Worm (Caenorhabditis elegans) whole organism, L1 larva: ENCODE measurements around the gene F35H10.6.

Experiments
- C04F5.9 ChIP-seq: sonication (generic microtip); optimal IDR thresholded peaks from 2 replicates; lab custom pipeline; 2016; ENCODE audit warnings: missing genetic modification characterization, missing compliant biosample characterization
- C16A3.4 ChIP-seq: fragments of 150-350 bp; optimal IDR thresholded peaks from 2 replicates; lab custom pipeline; 2014; ENCODE audit warnings: missing biosample characterization, missing genetic modification characterization
- F16B12.6 ChIP-seq: fragments of 150-350 bp; optimal IDR thresholded peaks from 2 replicates; lab custom pipeline; 2014; ENCODE audit warnings: missing biosample characterization, missing genetic modification characterization
- ama-1 ChIP-seq: fragments of 150-350 bp; optimal IDR thresholded peaks from 2 replicates; lab custom pipeline; 2014
- blmp-1 ChIP-seq: fragments of 150-350 bp; optimal IDR thresholded peaks from 2 replicates; lab custom pipeline; 2014; ENCODE audit warnings: missing biosample characterization, missing genetic modification characterization
- ceh-82 ChIP-seq, 3 experiments: fragments of 150-350 bp in 1 of 3; sonication (generic microtip) in 2 of 3; optimal IDR thresholded peaks; 2 replicates each; lab custom pipeline; 2014 to 2017; ENCODE audit warnings: missing biosample characterization in 3 of 3, missing genetic modification characterization in 3 of 3
- dpl-1 ChIP-seq, 3 experiments: fragments of 150-350 bp in 2 of 3; sonication (generic microtip) in 1 of 3; optimal IDR thresholded peaks; 2 replicates each; lab custom pipeline; 2014 to 2017; ENCODE audit warnings: missing biosample characterization in 3 of 3, missing genetic modification characterization in 3 of 3, missing genetic modification reagents in 3 of 3
- dsc-1 ChIP-seq: sonication (generic microtip); optimal IDR thresholded peaks from 2 replicates; lab custom pipeline; 2016; ENCODE audit warnings: mild to moderate bottlenecking, missing genetic modification characterization, missing compliant biosample characterization
- efl-1 ChIP-seq, 4 experiments: fragments of 150-350 bp; optimal IDR thresholded peaks in 3 of 4; peaks in 1 of 4; 1 replicate in 1 of 4; 2 replicates in 3 of 4; lab custom pipeline; 2014; ENCODE audit warnings: missing biosample characterization in 2 of 4, missing genetic modification characterization in 2 of 4, missing genetic modification reagents in 2 of 4
- efl-3 ChIP-seq: fragments of 200-800 bp; sonication (Bioruptor generic); optimal IDR thresholded peaks from 2 replicates; lab custom pipeline; 2018; ENCODE audit warnings: mild to moderate bottlenecking, missing genetic modification characterization, missing compliant biosample characterization
- elt-2 ChIP-seq: sonication (generic microtip); optimal IDR thresholded peaks from 2 replicates; lab custom pipeline; 2016; ENCODE audit warnings: missing genetic modification characterization, mild to moderate bottlenecking, inconsistent platforms, missing compliant biosample characterization, missing genetic modification reagents
- elt-3 ChIP-seq, 6 experiments: fragments of 150-350 bp in 1 of 6; sonication (generic microtip); optimal IDR thresholded peaks; 2 replicates each; lab custom pipeline; 2017 to 2018; ENCODE audit warnings: missing biosample characterization in 6 of 6, missing genetic modification characterization in 6 of 6, inconsistent platforms in 1 of 6
- fkh-10 ChIP-seq: sonication (generic microtip); optimal IDR thresholded peaks from 2 replicates; lab custom pipeline; 2017; ENCODE audit warnings: missing biosample characterization, missing genetic modification reagents, missing genetic modification characterization
- hpl-2 ChIP-seq: fragments of 150-350 bp; optimal IDR thresholded peaks from 2 replicates; lab custom pipeline; 2014; ENCODE audit warnings: missing biosample characterization, missing genetic modification reagents, missing genetic modification characterization
- irx-1 ChIP-seq: sonication (generic microtip); optimal IDR thresholded peaks from 2 replicates; lab custom pipeline; 2016; ENCODE audit warnings: missing genetic modification characterization, missing compliant biosample characterization
- isw-1 ChIP-seq: fragments of 200-800 bp; sonication (Bioruptor generic); IDR thresholded peaks from 2 replicates; pipeline ENCODE4 v1.3.6; 2022; ENCODE audit warnings: missing genetic modification characterization, missing compliant biosample characterization
- jun-1 ChIP-seq: fragments of 150-350 bp; optimal IDR thresholded peaks from 2 replicates; lab custom pipeline; 2014; ENCODE audit warnings: missing biosample characterization, missing genetic modification reagents, missing genetic modification characterization
- lin-13 ChIP-seq: fragments of 150-350 bp; optimal IDR thresholded peaks from 2 replicates; lab custom pipeline; 2014; ENCODE audit warnings: missing biosample characterization, missing genetic modification reagents, missing genetic modification characterization
- lin-15B ChIP-seq: fragments of 150-350 bp; sonication (generic microtip); optimal IDR thresholded peaks from 3 replicates; lab custom pipeline; 2014; ENCODE audit warnings: missing biosample characterization, missing genetic modification characterization
- lin-35 ChIP-seq, 2 experiments: fragments of 150-350 bp; optimal IDR thresholded peaks; 2 replicates each; lab custom pipeline; 2014; ENCODE audit warnings: missing biosample characterization in 2 of 2, missing genetic modification characterization in 2 of 2, missing genetic modification reagents in 2 of 2
- lin-39 ChIP-seq: fragments of 150-350 bp; optimal IDR thresholded peaks from 2 replicates; lab custom pipeline; 2014; ENCODE audit warnings: missing biosample characterization, missing genetic modification reagents, missing genetic modification characterization
- lsy-2 ChIP-seq, 2 experiments: fragments of 150-350 bp; optimal IDR thresholded peaks; 2 replicates each; lab custom pipeline; 2014; ENCODE audit warnings: missing biosample characterization in 2 of 2, missing genetic modification characterization in 2 of 2
- mdl-1 ChIP-seq, 2 experiments: fragments of 150-350 bp; optimal IDR thresholded peaks; 2 replicates each; lab custom pipeline; 2014 to 2017; ENCODE audit warnings: missing biosample characterization in 2 of 2, missing genetic modification characterization in 2 of 2, inconsistent platforms in 1 of 2
- mep-1 ChIP-seq: fragments of 150-350 bp; optimal IDR thresholded peaks from 2 replicates; lab custom pipeline; 2014; ENCODE audit warnings: missing biosample characterization, missing genetic modification characterization
- nhr-20 ChIP-seq: sonication (generic microtip); optimal IDR thresholded peaks from 2 replicates; lab custom pipeline; 2016; ENCODE audit warnings: mild to moderate bottlenecking, missing genetic modification characterization, missing compliant biosample characterization
- nhr-47 ChIP-seq: sonication (generic microtip); optimal IDR thresholded peaks from 2 replicates; lab custom pipeline; 2016; ENCODE audit warnings: mild to moderate bottlenecking, missing genetic modification characterization, moderate library complexity, missing compliant biosample characterization
- nhr-71 ChIP-seq: sonication (generic microtip); optimal IDR thresholded peaks from 2 replicates; lab custom pipeline; 2016; ENCODE audit warnings: mild to moderate bottlenecking, missing genetic modification characterization, moderate library complexity, missing compliant biosample characterization
- nhr-76 ChIP-seq: sonication (generic microtip); optimal IDR thresholded peaks from 2 replicates; lab custom pipeline; 2017; ENCODE audit warnings: missing biosample characterization, missing genetic modification characterization
- nhr-90 ChIP-seq: sonication (generic microtip); optimal IDR thresholded peaks from 2 replicates; lab custom pipeline; 2016; ENCODE audit warnings: mild to moderate bottlenecking, missing genetic modification characterization, missing compliant biosample characterization; ENCODE audit not compliant: poor library complexity
- rnt-1 ChIP-seq: sonication (generic microtip); optimal IDR thresholded peaks from 2 replicates; lab custom pipeline; 2016; ENCODE audit warnings: mild to moderate bottlenecking, missing genetic modification characterization, moderate library complexity, missing compliant biosample characterization
- skn-1 ChIP-seq: fragments of 150-350 bp; optimal IDR thresholded peaks from 2 replicates; lab custom pipeline; 2014; ENCODE audit warnings: missing biosample characterization, missing genetic modification characterization
- snpc-4 ChIP-seq: fragments of 150-350 bp; optimal IDR thresholded peaks from 2 replicates; lab custom pipeline; 2014; ENCODE audit warnings: missing biosample characterization, missing genetic modification characterization
- snu-23 ChIP-seq: sonication (generic microtip); optimal IDR thresholded peaks from 2 replicates; lab custom pipeline; 2016; ENCODE audit warnings: missing genetic modification characterization, missing compliant biosample characterization
- swsn-7 ChIP-seq: sonication (generic microtip); optimal IDR thresholded peaks from 2 replicates; lab custom pipeline; 2016; ENCODE audit warnings: missing genetic modification characterization, missing compliant biosample characterization
- tbx-2 ChIP-seq: sonication (generic microtip); optimal IDR thresholded peaks from 2 replicates; lab custom pipeline; 2016; ENCODE audit warnings: missing genetic modification characterization, missing compliant biosample characterization
- tlp-1 ChIP-seq: fragments of 150-350 bp; optimal IDR thresholded peaks from 2 replicates; lab custom pipeline; 2014; ENCODE audit warnings: missing biosample characterization, missing genetic modification characterization
- unc-30 ChIP-seq: sonication (generic microtip); optimal IDR thresholded peaks from 2 replicates; lab custom pipeline; 2017; ENCODE audit warnings: missing biosample characterization, missing genetic modification characterization
- vab-15 ChIP-seq: sonication (generic microtip); optimal IDR thresholded peaks from 2 replicates; lab custom pipeline; 2017; ENCODE audit warnings: missing genotype, mild to moderate bottlenecking, missing genetic modification characterization, missing compliant biosample characterization
- xbp-1 ChIP-seq: sonication (generic microtip); optimal IDR thresholded peaks from 2 replicates; lab custom pipeline; 2016; ENCODE audit warnings: missing genetic modification characterization, missing compliant biosample characterization

F35H10.6 gene

DNA sequence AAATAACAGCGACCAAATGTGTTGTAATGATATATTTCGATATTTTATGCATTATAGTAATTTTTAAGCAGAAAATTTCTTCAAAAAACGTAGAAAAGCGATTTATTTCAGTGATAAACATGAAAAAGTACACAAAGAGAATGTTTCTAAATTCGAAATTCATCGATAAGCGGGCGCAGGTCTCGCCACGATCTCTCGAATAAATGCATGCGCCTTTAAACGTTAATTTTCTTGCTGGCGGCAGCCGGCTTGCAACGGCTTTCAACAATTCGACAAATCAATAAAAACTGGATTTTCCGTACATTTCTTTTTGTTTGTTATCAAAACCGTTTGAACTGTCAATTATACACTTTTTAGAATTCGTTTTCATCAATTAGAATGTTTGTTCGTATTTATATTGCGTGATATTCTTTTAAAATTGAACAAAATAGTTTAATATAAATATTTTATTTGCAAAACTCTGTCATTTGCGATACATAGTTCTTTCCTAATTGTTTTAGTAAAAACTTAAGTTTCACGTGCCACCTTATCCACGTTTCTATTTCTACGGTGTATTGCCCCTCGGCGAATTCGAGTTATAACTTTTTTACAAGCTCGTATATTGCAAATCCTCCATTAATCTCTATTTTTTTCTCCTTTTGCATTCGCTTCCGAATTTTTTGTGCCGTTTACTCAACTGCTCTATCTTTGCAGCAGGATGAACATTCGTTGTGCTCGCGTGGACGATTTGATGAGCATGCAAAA, 10.0 kb upstream of the F35H10.6 start, which contains the start of gene daf-31:
daf-31 (plus strand) TSS at position 694 of the 744 bp plus-strand sequence.
- TF ChIP-seq C16A3.4, result peak; percentile 60
- no peak for TF ChIP-seq vab-15 (tag; lab: Kevin White, UChicago)
- TF ChIP-seq unc-30 (tag; lab: Kevin White, UChicago), result no peak
- peak; percentile 45 for TF ChIP-seq nhr-47 (tag; lab: Kevin White, UChicago)
- TF ChIP-seq efl-1 (optimal IDR thresholded peaks at IDR 0.05; lab: Kevin White, UChicago), result peak; percentile 72 to 73
- peak; percentile 68 to 96 for TF ChIP-seq efl-1 (GFP tag; optimal IDR thresholded peaks at IDR 0.05 in 1 of 2; lab: Kevin White, UChicago)
- peak; percentile 71 to 83 for TF ChIP-seq lin-35 (GFP tag; optimal IDR thresholded peaks at IDR 0.05; lab: Kevin White, UChicago)
- TF ChIP-seq nhr-20 (tag; lab: Kevin White, UChicago), result peak; percentile 61
- TF ChIP-seq ceh-82 (tag; optimal IDR thresholded peaks at IDR 0.05; lab: Kevin White, UChicago), result peak in 2 of 3 experiments; percentile 36 to 72
- TF ChIP-seq snpc-4 (tag; lab: Kevin White, UChicago), result peak; percentile 14
- peak; percentile 18 for TF ChIP-seq lin-15B (tag; lab: Kevin White, UChicago)
- TF ChIP-seq elt-2, result no peak
- peak; percentile 64 to 86 for TF ChIP-seq lsy-2 (tag; optimal IDR thresholded peaks at IDR 0.05; lab: Kevin White, UChicago)
- peak; percentile 39 for TF ChIP-seq xbp-1
- peak; percentile 34 for TF ChIP-seq F16B12.6 (tag; lab: Kevin White, UChicago)
- peak; percentile 6 for TF ChIP-seq nhr-90
- TF ChIP-seq tbx-2 (tag; lab: Kevin White, UChicago), result peak; percentile 18
- peak; percentile 50 for TF ChIP-seq isw-1 (GFP tag; lab: Robert Waterston, UW)
- peak in 1 of 2 experiments; percentile 20 for TF ChIP-seq mdl-1 (tag; optimal IDR thresholded peaks at IDR 0.05; lab: Kevin White, UChicago)
- TF ChIP-seq skn-1, result peak; percentile 2
- TF ChIP-seq hpl-2 (GFP tag; lab: Kevin White, UChicago), result no peak
- no peak for TF ChIP-seq ama-1 (lab: Kevin White, UChicago)
- TF ChIP-seq mep-1 (tag; lab: Kevin White, UChicago), result peak; percentile 69
- TF ChIP-seq nhr-76, result no peak
- TF ChIP-seq dsc-1 (tag; lab: Kevin White, UChicago), result peak; percentile 35
- peak; percentile 33 for TF ChIP-seq irx-1
- TF ChIP-seq jun-1, result peak; percentile 5
- peak; percentile 53 for TF ChIP-seq nhr-71 (tag; lab: Kevin White, UChicago)
- peak; percentile 50 for TF ChIP-seq swsn-7
- TF ChIP-seq efl-3 (GFP tag; lab: Kevin White, UChicago), result no peak
- no peak for TF ChIP-seq fkh-10 (GFP tag; lab: Kevin White, UChicago)
- peak; percentile 69 for TF ChIP-seq blmp-1
- no peak for TF ChIP-seq lin-39 (tag; lab: Kevin White, UChicago)
- TF ChIP-seq rnt-1, result peak; percentile 39
- peak in 1 of 6 experiments; percentile 57 for TF ChIP-seq elt-3 (tag; optimal IDR thresholded peaks at IDR 0.05; lab: Kevin White, UChicago)
- peak; percentile 65 for TF ChIP-seq snu-23 (GFP tag; lab: Kevin White, UChicago)
- peak; percentile 50 to 78 (median 64) for TF ChIP-seq dpl-1 (GFP tag; optimal IDR thresholded peaks at IDR 0.05; lab: Kevin White, UChicago)
- TF ChIP-seq, all 84 proteins: peak for 27

ce11 chrIV:8291232-8291631, 8.5 kb upstream of the F35H10.6 start, which contains the start of gene K07H8.2:
Gene K07H8.2 (plus strand): TSS chrIV:8291532.
- TF ChIP-seq hpl-2 (GFP tag; lab: Kevin White, UChicago) (no peak), C04F5.9 (tag; lab: Kevin White, UChicago) (no peak), tlp-1 (tag; lab: Kevin White, UChicago) (no peak), lin-13 (GFP tag; lab: Kevin White, UChicago) (no peak)
